Worm (Caenorhabditis elegans) whole organism, midembryonic: ENCODE data around the gene clec-148.

Experiments
- cog-1 ChIP-seq: sonication (generic microtip); optimal IDR thresholded peaks from 2 replicates; lab custom pipeline; 2016; ENCODE audit warnings: missing genetic modification characterization, missing compliant biosample characterization
- klf-2 ChIP-seq: fragments of 200-800 bp; sonication (Bioruptor generic); conservative IDR thresholded peaks from 2 replicates; pipeline ENCODE4 v1.3.6; 2022; ENCODE audit warnings: missing genetic modification reagents, missing genetic modification characterization, missing compliant biosample characterization
- med-1 ChIP-seq: sonication (generic microtip); optimal IDR thresholded peaks from 2 replicates; lab custom pipeline; 2017; ENCODE audit warnings: missing genetic modification characterization, mild to moderate bottlenecking, missing compliant biosample characterization, antibody characterized with exemption, missing genetic modification reagents; ENCODE audit not compliant: insufficient read depth
- tab-1 ChIP-seq: fragments of 200-800 bp; sonication (Bioruptor generic); IDR thresholded peaks from 2 replicates; pipeline ENCODE4 v1.3.6; 2022; ENCODE audit warnings: missing genetic modification characterization, missing compliant biosample characterization

DNA sequence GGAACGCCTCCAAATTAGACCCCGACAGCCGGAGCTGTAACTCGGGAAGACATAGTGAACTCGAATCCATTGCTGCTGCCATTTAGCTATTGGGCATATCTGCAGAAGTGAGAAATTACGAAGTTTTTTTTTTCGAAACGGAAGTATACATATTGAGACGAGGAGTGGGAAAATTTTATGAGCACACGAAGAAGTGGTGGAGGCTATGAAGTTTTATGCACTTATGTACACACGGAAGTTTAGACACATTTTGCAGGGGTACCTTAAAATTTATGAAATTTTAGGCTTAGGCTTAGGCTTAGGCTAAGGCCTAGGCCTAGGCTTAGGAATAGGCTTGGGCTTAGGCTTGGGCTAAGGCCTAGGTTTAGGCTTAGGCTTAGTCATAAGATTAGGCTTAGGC lies 31.4 kb upstream of the clec-148 start, which contains the start of gene W10C4.1:
- no peak for TF ChIP-seq klf-2 (GFP tag; lab: Robert Waterston, UW)
- TF ChIP-seq tab-1 (GFP tag; lab: Robert Waterston, UW) = no peak
- TF ChIP-seq cog-1 (tag; lab: Kevin White, UChicago) = no peak
- TF ChIP-seq med-1 = no peak
